Worm (Caenorhabditis elegans): ENCODE measurements around the gene R10F2.6.

The R10F2.6 gene

DNA sequence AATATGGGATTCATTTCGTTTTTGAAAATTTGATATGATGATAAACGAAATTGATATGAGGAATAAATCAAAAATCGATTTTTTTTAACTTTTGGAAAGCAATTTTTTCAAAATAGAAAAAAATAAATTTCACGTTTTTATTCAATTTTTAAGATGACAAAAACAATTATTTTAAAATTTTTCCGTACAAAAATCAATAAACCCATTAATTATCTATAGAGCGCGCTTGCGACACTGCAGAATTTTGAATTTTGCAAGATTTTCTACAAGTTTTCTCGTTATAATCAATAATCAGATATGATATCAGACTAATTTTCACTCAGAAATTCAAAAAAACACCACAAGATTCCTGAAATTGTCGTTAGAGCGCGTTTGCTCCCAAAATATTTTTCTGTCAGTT, at the start of gene R10F2.6:
Gene R10F2.6 (minus strand): TSS at position 101 of the 400 bp plus-strand sequence.
- TF ChIP-seq F52B5.7 (tag; optimal IDR thresholded peaks at IDR 0.05) (no peak), cebp-2 (GFP tag; IDR thresholded peaks at IDR 0.05) (no peak), B0035.1 (tag; optimal IDR thresholded peaks at IDR 0.05) (no peak), chd-7 (tag; optimal IDR thresholded peaks at IDR 0.05) (no peak), Y67H2A.10 (GFP tag; conservative IDR thresholded peaks at IDR 0.05) (no peak), hrde-1 (tag; optimal IDR thresholded peaks at IDR 0.05; ENCODE audit: borderline replicate concordance) (no peak), ama-1 (optimal IDR thresholded peaks at IDR 0.05) (no peak), ama-1 (GFP tag; optimal IDR thresholded peaks at IDR 0.05) (no peak), rcor-1 (GFP tag; IDR thresholded peaks at IDR 0.05) (no peak), madf-8 (GFP tag; conservative IDR thresholded peaks at IDR 0.05) (no peak), pbrm-1 (GFP tag; IDR thresholded peaks at IDR 0.05) (no peak), madf-3 (GFP tag; IDR thresholded peaks at IDR 0.05) (no peak), D2030.7 (GFP tag; IDR thresholded peaks at IDR 0.05) (no peak), aptf-2 (GFP tag; conservative IDR thresholded peaks at IDR 0.05) (no peak), nfya-2 (GFP tag; IDR thresholded peaks at IDR 0.05) (no peak)

- no peak for TF ChIP-seq bed-1 (GFP tag; IDR thresholded peaks at IDR 0.05)
- peak; percentile 43; the same call in 1 of the 2 replicates for TF ChIP-seq zfh-2 (GFP tag; conservative IDR thresholded peaks at IDR 0.05)
- TF ChIP-seq rec-8 (tag; optimal IDR thresholded peaks at IDR 0.05) = no peak
- TF ChIP-seq hmg-1.2 (GFP tag; IDR thresholded peaks at IDR 0.05) = peak; percentile 94
Observed at ce11 chrIII:2992234-2992633, 48.3 kb upstream of the R10F2.6 start.

- no peak for TF ChIP-seq F10E7.11 (tag; optimal IDR thresholded peaks at IDR 0.05)
- no peak for TF ChIP-seq T26A5.8 (tag; optimal IDR thresholded peaks at IDR 0.05)
- no peak for TF ChIP-seq Y79H2A.3 (GFP tag; conservative IDR thresholded peaks at IDR 0.05)
- TF ChIP-seq K11D2.4 (GFP tag; IDR thresholded peaks at IDR 0.05) = no peak
- no peak for TF ChIP-seq madf-3 (GFP tag; IDR thresholded peaks at IDR 0.05)
- no peak for TF ChIP-seq F49E8.2 (tag; optimal IDR thresholded peaks at IDR 0.05; ENCODE audit: insufficient read depth)
Observed at ce11 chrIII:2989957-2990356, 46.1 kb upstream of the R10F2.6 start, which contains the start of gene Y55D5A.4. TSS of gene Y55D5A.4 (minus strand) at chrIII:2990057.

DNA sequence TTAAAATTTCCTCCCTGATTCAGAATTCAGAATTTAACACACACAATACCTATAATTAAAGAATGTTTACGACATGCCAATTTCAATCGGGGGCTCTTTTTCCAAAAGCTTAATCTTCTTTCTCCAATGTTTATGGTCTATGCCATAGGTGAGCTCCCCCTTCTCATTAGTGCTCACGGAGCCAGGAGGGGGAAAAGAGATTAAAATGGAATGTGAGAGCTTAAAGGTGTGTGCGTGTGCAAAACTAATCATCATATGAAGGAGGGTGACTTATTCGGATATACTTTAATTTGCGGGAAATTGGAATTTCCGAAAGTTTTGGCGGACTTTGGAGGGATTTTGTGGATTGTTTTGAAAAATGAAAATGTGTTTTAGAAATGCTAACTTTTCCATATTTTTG, 39.1 kb upstream of the R10F2.6 start:
- TF ChIP-seq B0035.1 (tag; optimal IDR thresholded peaks at IDR 0.05) = no peak
- no peak for TF ChIP-seq nhr-120 (GFP tag; IDR thresholded peaks at IDR 0.05)
- no peak for TF ChIP-seq Y53F4B.3 (GFP tag; IDR thresholded peaks at IDR 0.05)
- no peak for TF ChIP-seq nhr-27 (tag; optimal IDR thresholded peaks at IDR 0.05)

- TF ChIP-seq lag-1 (GFP tag; IDR thresholded peaks at IDR 0.05) (no peak), rec-8 (tag; optimal IDR thresholded peaks at IDR 0.05) (no peak), egl-44 (GFP tag; IDR thresholded peaks at IDR 0.05) (no peak), F37B4.10 (GFP tag; IDR thresholded peaks at IDR 0.05) (no peak), ceh-58 (GFP tag; IDR thresholded peaks at IDR 0.05) (no peak), D2030.7 (GFP tag; IDR thresholded peaks at IDR 0.05) (no peak), F49E8.2 (tag; optimal IDR thresholded peaks at IDR 0.05; ENCODE audit: insufficient read depth) (no peak), repo-1 (tag; optimal IDR thresholded peaks at IDR 0.05) (no peak), Y67H2A.10 (GFP tag; conservative IDR thresholded peaks at IDR 0.05) (no peak), ceh-40 (GFP tag; IDR thresholded peaks at IDR 0.05) (no peak), let-607 (tag; optimal IDR thresholded peaks at IDR 0.05) (no peak), ekl-4 (GFP tag; IDR thresholded peaks at IDR 0.05) (no peak), Y53G8AR.9 (GFP tag; conservative IDR thresholded peaks at IDR 0.05) (no peak), hlh-26 (GFP tag; conservative IDR thresholded peaks at IDR 0.05) (no peak)
Observed at ce11 chrIII:2982109-2982508, 38.2 kb upstream of the R10F2.6 start, which contains the start of gene Y55D5A.1. TSS of gene Y55D5A.1 (plus strand) at chrIII:2982409.

All from whole organism, young adult.